Fruit fly (Drosophila melanogaster) whole organism, embryonic: ENCODE data around the gene Fer2LCH.

ENCODE experiments used
- CG10321 ChIP-seq: fragments of 200-800 bp; sonication (Bioruptor generic); IDR thresholded peaks from 2 replicates; pipeline ENCODE4 v1.3.6; 2022; ENCODE audit warnings: missing biosample characterization, missing genetic modification characterization
- CG11398 ChIP-seq: fragments of 200-800 bp; sonication (Bioruptor generic); optimal IDR thresholded peaks from 2 replicates; lab custom pipeline; 2016; ENCODE audit warnings: missing biosample characterization, missing genetic modification characterization
- CG11504 ChIP-seq: fragments of 200-800 bp; sonication (Bioruptor generic); optimal IDR thresholded peaks from 3 replicates; lab custom pipeline; 2019; ENCODE audit warnings: missing biosample characterization, mild to moderate bottlenecking, missing genetic modification characterization, moderate library complexity
- CG12236 ChIP-seq: fragments of 200-800 bp; sonication (Bioruptor generic); optimal IDR thresholded peaks from 2 replicates; lab custom pipeline; 2016; ENCODE audit warnings: missing biosample characterization, missing genetic modification characterization
- CG13775 ChIP-seq: fragments of 200-800 bp; sonication (Bioruptor generic); optimal IDR thresholded peaks from 3 replicates; lab custom pipeline; 2017; ENCODE audit warnings: missing biosample characterization, mild to moderate bottlenecking, missing genetic modification characterization
- CG13894 ChIP-seq: fragments of 200-800 bp; sonication (Bioruptor generic); optimal IDR thresholded peaks from 3 replicates; lab custom pipeline; 2018; ENCODE audit warnings: missing biosample characterization, mild to moderate bottlenecking, missing genetic modification characterization, moderate library complexity
- CG16815 ChIP-seq: fragments of 200-800 bp; sonication (Bioruptor generic); optimal IDR thresholded peaks from 3 replicates; lab custom pipeline; 2017; ENCODE audit warnings: missing biosample characterization, mild to moderate bottlenecking, missing genetic modification characterization
- CG2199 ChIP-seq: fragments of 200-800 bp; sonication (Bioruptor generic); IDR thresholded peaks from 3 replicates; pipeline ENCODE4 v1.3.6; 2022; ENCODE audit warnings: missing biosample characterization, missing genetic modification characterization
- CG34224 ChIP-seq: fragments of 200-800 bp; sonication (Bioruptor generic); IDR thresholded peaks from 3 replicates; pipeline ENCODE4 v1.3.6; 2022; ENCODE audit warnings: missing biosample characterization, missing genetic modification characterization; ENCODE audit not compliant: partially characterized antibody
- CG34422 ChIP-seq: fragments of 200-800 bp; sonication (Bioruptor generic); IDR thresholded peaks from 3 replicates; pipeline ENCODE4 v1.3.6; 2022; ENCODE audit warnings: missing biosample characterization, missing genetic modification characterization
- CG5953 ChIP-seq: fragments of 200-800 bp; sonication (Bioruptor generic); IDR thresholded peaks from 2 replicates; pipeline ENCODE4 v1.3.6; 2022; ENCODE audit warnings: missing biosample characterization, missing genetic modification characterization
- CG6254 ChIP-seq: fragments of 200-800 bp; sonication (Bioruptor generic); optimal IDR thresholded peaks from 3 replicates; lab custom pipeline; 2017; ENCODE audit warnings: mild to moderate bottlenecking, missing biosample characterization, missing genetic modification reagents, missing genetic modification characterization
- CG7987 ChIP-seq: fragments of 200-800 bp; sonication (Bioruptor generic); optimal IDR thresholded peaks from 2 replicates; lab custom pipeline; 2018; ENCODE audit warnings: missing biosample characterization, mild to moderate bottlenecking, missing genetic modification characterization, moderate library complexity
- CG8290 ChIP-seq, 3 experiments: fragments of 200-800 bp; sonication (Bioruptor generic); optimal IDR thresholded peaks; 2 replicates each; lab custom pipeline; 2016 to 2019; ENCODE audit warnings: missing biosample characterization in 3 of 3, missing genetic modification characterization in 3 of 3, mild to moderate bottlenecking in 2 of 3, moderate library complexity in 1 of 3
- ERR ChIP-seq: fragments of 200-800 bp; sonication (Bioruptor generic); optimal IDR thresholded peaks from 2 replicates; lab custom pipeline; 2016; ENCODE audit warnings: missing biosample characterization, missing genetic modification characterization
- HLH3B ChIP-seq: fragments of 200-800 bp; sonication (Bioruptor generic); IDR thresholded peaks from 2 replicates; pipeline ENCODE4 v1.3.6; 2022; ENCODE audit warnings: missing biosample characterization, missing genetic modification characterization
- HLH4C ChIP-seq: fragments of 200-800 bp; sonication (Bioruptor generic); IDR thresholded peaks from 3 replicates; pipeline ENCODE4 v1.3.6; 2022; ENCODE audit warnings: missing biosample characterization, missing genetic modification characterization; ENCODE audit not compliant: partially characterized antibody
- Hand ChIP-seq: fragments of 200-800 bp; sonication (Bioruptor generic); optimal IDR thresholded peaks from 2 replicates; lab custom pipeline; 2017; ENCODE audit warnings: mild to moderate bottlenecking, missing biosample characterization, missing genetic modification reagents, missing genetic modification characterization
- HmgZ ChIP-seq: fragments of 200-800 bp; sonication (Bioruptor generic); optimal IDR thresholded peaks from 2 replicates; lab custom pipeline; 2018; ENCODE audit warnings: missing biosample characterization, mild to moderate bottlenecking, missing genetic modification characterization
- Hr51 ChIP-seq, 2 experiments: fragments of 200-800 bp; sonication (Bioruptor generic); optimal IDR thresholded peaks; 2 replicates in 1 of 2; 3 replicates in 1 of 2; lab custom pipeline; 2016 to 2018; ENCODE audit warnings: missing biosample characterization in 2 of 2, missing genetic modification characterization in 2 of 2, mild to moderate bottlenecking in 1 of 2, moderate library complexity in 1 of 2
- Jarid2 ChIP-seq: fragments of 200-800 bp; sonication (Bioruptor generic); optimal IDR thresholded peaks from 3 replicates; lab custom pipeline; 2017; ENCODE audit warnings: mild to moderate bottlenecking, missing biosample characterization, missing genetic modification reagents, missing genetic modification characterization
- MBD-R2 ChIP-seq: fragments of 200-800 bp; sonication (Bioruptor generic); IDR thresholded peaks from 2 replicates; pipeline ENCODE4 v1.3.6; 2022; ENCODE audit warnings: missing biosample characterization, missing genetic modification characterization
- Med ChIP-seq: fragments of 200-800 bp; sonication (Bioruptor generic); peaks from one replicate; lab custom pipeline; 2016; ENCODE audit warnings: missing biosample characterization, missing genetic modification characterization, mild to moderate bottlenecking, inconsistent platforms, moderate library complexity
- Six4 ChIP-seq: fragments of 200-800 bp; sonication (Bioruptor generic); optimal IDR thresholded peaks from 2 replicates; lab custom pipeline; 2016; ENCODE audit warnings: missing biosample characterization, missing genetic modification characterization
- Sry-δ ChIP-seq: fragments of 200-800 bp; sonication (Bioruptor generic); optimal IDR thresholded peaks from 2 replicates; lab custom pipeline; 2016; ENCODE audit warnings: missing biosample characterization, missing genetic modification characterization
- Trl ChIP-seq, 3 experiments: fragments of >200 bp in 2 of 3; fragments of 200-800 bp in 1 of 3; sonication (Bioruptor generic) in 1 of 3; optimal IDR thresholded peaks; 2 replicates in 1 of 3; 3 replicates in 2 of 3; lab custom pipeline; 2016 to 2017; ENCODE audit warnings: missing biosample characterization in 1 of 3, missing genetic modification characterization in 1 of 3
- Xbp1 ChIP-seq: fragments of 200-800 bp; sonication (Bioruptor generic); optimal IDR thresholded peaks from 3 replicates; lab custom pipeline; 2016; ENCODE audit warnings: missing biosample characterization, mild to moderate bottlenecking, missing genetic modification characterization
- ab ChIP-seq: fragments of 200-800 bp; sonication (Bioruptor generic); optimal IDR thresholded peaks from 2 replicates; lab custom pipeline; 2016; ENCODE audit warnings: missing biosample characterization, missing genetic modification characterization
- amos ChIP-seq: fragments of 200-800 bp; sonication (Bioruptor generic); IDR thresholded peaks from 2 replicates; pipeline ENCODE4 v1.3.6; 2022; ENCODE audit warnings: missing biosample characterization, missing genetic modification characterization; ENCODE audit not compliant: partially characterized antibody
- ato ChIP-seq: fragments of 200-800 bp; sonication (Bioruptor generic); IDR thresholded peaks from 2 replicates; pipeline ENCODE4 v1.3.6; 2022; ENCODE audit warnings: missing biosample characterization, missing genetic modification characterization; ENCODE audit not compliant: partially characterized antibody
- crc ChIP-seq: fragments of 200-800 bp; sonication (Bioruptor generic); optimal IDR thresholded peaks from 2 replicates; lab custom pipeline; 2016; ENCODE audit warnings: missing biosample characterization, missing genetic modification characterization
- fd64A ChIP-seq: fragments of 200-800 bp; sonication (Bioruptor generic); optimal IDR thresholded peaks from 3 replicates; lab custom pipeline; 2018; ENCODE audit warnings: missing biosample characterization, mild to moderate bottlenecking, missing genetic modification characterization
- gsb-n ChIP-seq: fragments of 200-800 bp; sonication (Bioruptor generic); optimal IDR thresholded peaks from 3 replicates; lab custom pipeline; 2018; ENCODE audit warnings: missing biosample characterization, mild to moderate bottlenecking, missing genetic modification characterization
- hkb ChIP-seq, 2 experiments: fragments of 200-800 bp in 1 of 2; fragments of >200 bp in 1 of 2; sonication (Bioruptor generic) in 1 of 2; IDR thresholded peaks in 1 of 2; optimal IDR thresholded peaks in 1 of 2; 2 replicates each; pipeline versions ENCODE4 v1.3.6 to Lab custom; 2017 to 2022; ENCODE audit warnings: missing biosample characterization in 1 of 2, missing genetic modification characterization in 1 of 2
- inv ChIP-seq: fragments of 200-800 bp; sonication (Bioruptor generic); IDR thresholded peaks from 2 replicates; pipeline ENCODE4 v1.3.6; 2022; ENCODE audit warnings: missing biosample characterization, missing genetic modification characterization; ENCODE audit not compliant: partially characterized antibody
- mld ChIP-seq: fragments of 200-800 bp; sonication (Bioruptor generic); IDR thresholded peaks from 3 replicates; pipeline ENCODE4 v1.3.6; 2022; ENCODE audit warnings: missing biosample characterization, missing genetic modification characterization; ENCODE audit not compliant: partially characterized antibody
- nerfin-1 ChIP-seq: fragments of 200-800 bp; sonication (Bioruptor generic); optimal IDR thresholded peaks from 3 replicates; lab custom pipeline; 2019; ENCODE audit warnings: missing biosample characterization, mild to moderate bottlenecking, missing genetic modification characterization, moderate library complexity
- prd ChIP-seq, 3 experiments: fragments of >200 bp in 2 of 3; fragments of 200-800 bp in 1 of 3; sonication (Bioruptor generic) in 1 of 3; optimal IDR thresholded peaks in 2 of 3; IDR thresholded peaks in 1 of 3; 2 replicates in 2 of 3; 3 replicates in 1 of 3; pipeline versions ENCODE4 v1.3.6 to Lab custom; 2017 to 2022; ENCODE audit warnings: missing biosample characterization in 1 of 3, missing genetic modification characterization in 1 of 3
- repo ChIP-seq: fragments of 200-800 bp; sonication (Bioruptor generic); optimal IDR thresholded peaks from 2 replicates; lab custom pipeline; 2016; ENCODE audit warnings: missing biosample characterization, missing genetic modification characterization
- rib ChIP-seq: fragments of 200-800 bp; sonication (Bioruptor generic); IDR thresholded peaks from 2 replicates; pipeline ENCODE4 v1.3.6; 2022; ENCODE audit warnings: missing biosample characterization, missing genetic modification characterization
- sens ChIP-seq: fragments of 200-800 bp; sonication (Bioruptor generic); peaks from one replicate; lab custom pipeline; 2016; ENCODE audit warnings: missing biosample characterization, missing genetic modification characterization
- shn ChIP-seq: fragments of 200-800 bp; sonication (Bioruptor generic); optimal IDR thresholded peaks from 3 replicates; lab custom pipeline; 2016; ENCODE audit warnings: missing biosample characterization, missing genetic modification characterization
- slou ChIP-seq: fragments of 200-800 bp; sonication (Bioruptor generic); optimal IDR thresholded peaks from 3 replicates; lab custom pipeline; 2016; ENCODE audit warnings: missing biosample characterization, missing genetic modification characterization
- tap ChIP-seq: fragments of 200-800 bp; optimal IDR thresholded peaks from 3 replicates; lab custom pipeline; 2019; ENCODE audit warnings: missing biosample characterization, mild to moderate bottlenecking, missing genetic modification characterization, moderate library complexity
- tup ChIP-seq: fragments of 200-800 bp; sonication (Bioruptor generic); optimal IDR thresholded peaks from 2 replicates; lab custom pipeline; 2016; ENCODE audit warnings: missing biosample characterization, mild to moderate bottlenecking, missing genetic modification characterization, moderate library complexity
- wor ChIP-seq: fragments of 200-800 bp; sonication (Bioruptor generic); IDR thresholded peaks from 2 replicates; pipeline ENCODE4 v1.3.6; 2022; ENCODE audit warnings: missing biosample characterization, missing genetic modification characterization
- zfh1 ChIP-seq: fragments of 200-800 bp; sonication (Bioruptor generic); IDR thresholded peaks from 3 replicates; pipeline ENCODE4 v1.3.6; 2022; ENCODE audit warnings: missing biosample characterization, missing genetic modification characterization

Gene Fer2LCH

dm6 chr3R:30387515-30388178 is at the start of gene Fer2LCH, which contains the start of gene Fer1HCH (continued):
- no peak for TF ChIP-seq hkb (optimal IDR thresholded peaks at IDR 0.05; lab: Kevin White, UChicago)
- TF ChIP-seq hkb (GFP tag; IDR thresholded peaks at IDR 0.05; lab: Robert Waterston, UW): no peak
- TF ChIP-seq mld: no peak
- TF ChIP-seq Hand: no peak
- no peak for TF ChIP-seq tap (tag; lab: Kevin White, UChicago)
- TF ChIP-seq CG8290 (GFP tag; optimal IDR thresholded peaks at IDR 0.05; lab: Kevin White, UChicago): no peak
- TF ChIP-seq CG8290 (tag; optimal IDR thresholded peaks at IDR 0.05; lab: Kevin White, UChicago): peak in 1 of 2 experiments; percentile 17
- TF ChIP-seq ERR (GFP tag; lab: Kevin White, UChicago): no peak
- no peak for TF ChIP-seq gsb-n (tag; lab: Kevin White, UChicago)
- no peak for TF ChIP-seq CG34422
- TF ChIP-seq Trl (optimal IDR thresholded peaks at IDR 0.05; lab: Kevin White, UChicago): peak; percentile 76 to 80
- no peak for TF ChIP-seq Trl (GFP tag; optimal IDR thresholded peaks at IDR 0.05; lab: Kevin White, UChicago)
- TF ChIP-seq zfh1: no peak
- no peak for TF ChIP-seq HLH3B (GFP tag; lab: Robert Waterston, UW)
- no peak for TF ChIP-seq Six4 (GFP tag; lab: Kevin White, UChicago)
- no peak for TF ChIP-seq CG13894 (tag; lab: Kevin White, UChicago)
- no peak for TF ChIP-seq Xbp1 (GFP tag; lab: Kevin White, UChicago)
- TF ChIP-seq nerfin-1 (tag; lab: Kevin White, UChicago): no peak
- TF ChIP-seq sens (GFP tag; lab: Kevin White, UChicago): peak; percentile 9
- no peak for TF ChIP-seq CG5953 (GFP tag; lab: Robert Waterston, UW)
- TF ChIP-seq CG6254 (GFP tag; lab: Kevin White, UChicago): no peak
- TF ChIP-seq CG12236 (GFP tag; lab: Kevin White, UChicago): no peak
- no peak for TF ChIP-seq MBD-R2
- no peak for TF ChIP-seq ato
- peak; percentile 28; the same call in 1 of the 2 replicates for TF ChIP-seq inv (GFP tag; lab: Robert Waterston, UW)
- peak; percentile 5 for TF ChIP-seq HmgZ (tag; lab: Kevin White, UChicago)
- TF ChIP-seq amos: peak; percentile 31; the same call in 1 of the 2 replicates
- TF ChIP-seq CG10321 (GFP tag; lab: Robert Waterston, UW): no peak
- TF ChIP-seq rib (GFP tag; lab: Robert Waterston, UW): peak; percentile 52; the same call in 1 of the 2 replicates
- TF ChIP-seq prd (optimal IDR thresholded peaks at IDR 0.05; lab: Kevin White, UChicago): no peak
- no peak for TF ChIP-seq prd (GFP tag; IDR thresholded peaks at IDR 0.05; lab: Robert Waterston, UW)
- TF ChIP-seq ab (GFP tag; lab: Kevin White, UChicago): no peak
- TF ChIP-seq tup (GFP tag; lab: Kevin White, UChicago): no peak
- TF ChIP-seq slou (GFP tag; lab: Kevin White, UChicago): no peak
- peak; percentile 11 for TF ChIP-seq Med (GFP tag; lab: Kevin White, UChicago)
- no peak for TF ChIP-seq crc (GFP tag; lab: Kevin White, UChicago)
- 0 out of 3 replicates have a peak, but pooled peaks have one; percentile 23 for TF ChIP-seq CG34224 (GFP tag; lab: Robert Waterston, UW)
- peak; percentile 64; the same call in 1 of the 3 replicates for TF ChIP-seq CG2199 (GFP tag; lab: Robert Waterston, UW)
- no peak for TF ChIP-seq CG11398 (GFP tag; lab: Kevin White, UChicago)
- no peak for TF ChIP-seq CG11504
- TF ChIP-seq Jarid2 (GFP tag; lab: Kevin White, UChicago): peak; percentile 70
- no peak for TF ChIP-seq wor (GFP tag; lab: Robert Waterston, UW)
- TF ChIP-seq CG16815 (GFP tag; lab: Kevin White, UChicago): no peak
- TF ChIP-seq CG13775 (GFP tag; lab: Kevin White, UChicago): no peak
- no peak for TF ChIP-seq Sry-δ (GFP tag; lab: Kevin White, UChicago)
- no peak for TF ChIP-seq Hr51 (GFP tag; optimal IDR thresholded peaks at IDR 0.05; lab: Kevin White, UChicago)
- TF ChIP-seq repo (GFP tag; lab: Kevin White, UChicago): no peak
- TF ChIP-seq fd64A: no peak
- TF ChIP-seq shn (GFP tag; lab: Kevin White, UChicago): no peak
- peak; percentile 13; the same call in 1 of the 3 replicates for TF ChIP-seq HLH4C
- TF ChIP-seq CG7987 (GFP tag; lab: Kevin White, UChicago): no peak
